Fruit fly (Drosophila melanogaster): Measurements from ENCODE around the gene GlcAT-S.

The GlcAT-S gene

DNA sequence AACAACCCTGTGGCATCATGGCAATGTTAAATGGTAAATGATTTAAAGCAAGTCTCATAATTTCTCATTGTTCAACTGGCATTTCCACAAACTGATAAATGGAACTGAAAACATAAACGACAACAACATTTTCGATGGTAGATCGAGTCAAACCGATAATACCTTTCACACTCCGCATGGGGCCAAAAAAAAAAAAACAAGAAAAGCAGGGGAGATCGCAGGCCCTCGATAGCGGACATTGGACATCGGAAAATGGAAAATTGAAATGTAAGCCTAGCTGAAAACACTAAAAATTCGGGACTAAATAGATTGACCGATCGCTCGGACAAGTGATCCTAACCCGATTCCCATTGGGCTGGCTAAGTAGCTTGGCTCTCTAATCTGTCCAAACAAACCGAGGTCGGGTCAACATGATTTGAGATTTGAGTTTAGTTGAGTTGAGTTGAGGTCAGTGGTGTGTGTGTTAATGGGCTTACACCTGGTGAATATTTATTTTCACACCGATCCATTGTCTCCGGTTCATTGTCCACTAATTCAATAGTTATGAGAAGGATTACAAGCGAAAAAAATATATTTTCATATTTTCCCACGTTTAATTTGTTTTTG, 32.1 kb upstream of the GlcAT-S start:
- no peak for TF ChIP-seq Vsx2 (GFP tag; optimal IDR thresholded peaks at IDR 0.05; ENCODE audit: partially characterized antibody)
- no peak for TF ChIP-seq h (GFP tag; optimal IDR thresholded peaks at IDR 0.05)
- TF ChIP-seq rgr (GFP tag; optimal IDR thresholded peaks at IDR 0.05): no peak
- no peak for TF ChIP-seq woc (GFP tag; optimal IDR thresholded peaks at IDR 0.05)
- TF ChIP-seq Dif (GFP tag; optimal IDR thresholded peaks at IDR 0.05; ENCODE audit: partially characterized antibody): no peak
- TF ChIP-seq OdsH (GFP tag; optimal IDR thresholded peaks at IDR 0.05): no peak
- TF ChIP-seq dmrt93B (GFP tag; optimal IDR thresholded peaks at IDR 0.05): no peak
- no peak for TF ChIP-seq br (GFP tag; optimal IDR thresholded peaks at IDR 0.05)
- no peak for TF ChIP-seq dl (GFP tag; optimal IDR thresholded peaks at IDR 0.05; ENCODE audit: insufficient read depth in 1 of 2, partially characterized antibody in 2 of 2)
- no peak for TF ChIP-seq N (GFP tag; optimal IDR thresholded peaks at IDR 0.05)
- TF ChIP-seq Mio (GFP tag; optimal IDR thresholded peaks at IDR 0.05): no peak

DNA sequence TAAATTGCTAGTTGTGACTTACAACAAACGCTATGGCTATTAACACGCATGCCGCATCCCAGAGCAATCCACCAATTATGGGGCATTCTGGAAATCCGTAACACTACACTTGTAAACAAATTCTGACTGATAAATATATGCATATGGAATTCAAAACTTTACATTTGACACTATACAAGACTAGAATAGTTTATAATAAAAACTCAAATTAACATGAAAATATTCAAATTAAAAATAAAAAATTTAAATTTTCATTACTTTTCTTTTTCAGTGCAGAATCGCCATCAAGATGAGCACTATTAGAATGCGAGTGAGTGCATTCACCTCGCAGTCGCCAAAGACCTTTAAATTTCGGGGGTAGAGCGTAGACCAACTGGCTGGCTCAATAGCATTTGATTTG, 30.3 kb upstream of the GlcAT-S start:
- TF ChIP-seq Rel (GFP tag; optimal IDR thresholded peaks at IDR 0.05) (no peak), Rel (tag; optimal IDR thresholded peaks at IDR 0.05) (no peak), pan (optimal IDR thresholded peaks at IDR 0.05) (no peak), Jra (GFP tag; optimal IDR thresholded peaks at IDR 0.05) (no peak)

DNA sequence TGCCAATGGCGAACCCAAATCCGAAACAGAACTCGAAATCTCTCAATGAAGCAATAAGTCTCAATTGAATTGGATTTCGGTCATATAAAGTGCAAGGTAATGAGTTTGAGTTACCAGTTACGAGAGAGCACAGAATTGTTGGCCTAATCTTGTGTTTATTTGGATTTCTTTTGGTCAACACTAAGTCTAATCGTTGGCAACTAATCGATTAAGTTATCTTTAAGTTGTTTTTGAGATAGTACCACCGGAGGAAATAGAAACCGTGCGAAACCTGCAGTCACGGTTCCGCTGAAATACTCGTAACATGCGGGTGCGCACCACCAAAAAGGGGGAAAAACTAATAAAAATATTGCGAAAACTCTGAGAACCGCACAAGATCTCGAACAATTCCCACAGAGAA, 27.1 kb upstream of the GlcAT-S start, which contains the start of gene CG3841:
TSS of gene CG3841 (plus strand) at position 301 of the 400 bp plus-strand sequence.
- TF ChIP-seq HLH106 (tag; optimal IDR thresholded peaks at IDR 0.05) (no peak), GATAd (GFP tag; optimal IDR thresholded peaks at IDR 0.05) (no peak), usp (GFP tag; optimal IDR thresholded peaks at IDR 0.05) (no peak), dsf (GFP tag; optimal IDR thresholded peaks at IDR 0.05; ENCODE audit: borderline replicate concordance) (no peak), CrebA (GFP tag; optimal IDR thresholded peaks at IDR 0.05; ENCODE audit: borderline replicate concordance) (no peak), ey (GFP tag; optimal IDR thresholded peaks at IDR 0.05) (no peak), woc (GFP tag; optimal IDR thresholded peaks at IDR 0.05) (no peak), N (GFP tag; optimal IDR thresholded peaks at IDR 0.05) (no peak), br (GFP tag; optimal IDR thresholded peaks at IDR 0.05) (no peak), fru (GFP tag; optimal IDR thresholded peaks at IDR 0.05) (no peak), Hr83 (GFP tag; optimal IDR thresholded peaks at IDR 0.05; ENCODE audit: poor library complexity, severe bottlenecking) (no peak), jim (GFP tag; optimal IDR thresholded peaks at IDR 0.05) (no peak), tai (GFP tag; optimal IDR thresholded peaks at IDR 0.05) (no peak)

DNA sequence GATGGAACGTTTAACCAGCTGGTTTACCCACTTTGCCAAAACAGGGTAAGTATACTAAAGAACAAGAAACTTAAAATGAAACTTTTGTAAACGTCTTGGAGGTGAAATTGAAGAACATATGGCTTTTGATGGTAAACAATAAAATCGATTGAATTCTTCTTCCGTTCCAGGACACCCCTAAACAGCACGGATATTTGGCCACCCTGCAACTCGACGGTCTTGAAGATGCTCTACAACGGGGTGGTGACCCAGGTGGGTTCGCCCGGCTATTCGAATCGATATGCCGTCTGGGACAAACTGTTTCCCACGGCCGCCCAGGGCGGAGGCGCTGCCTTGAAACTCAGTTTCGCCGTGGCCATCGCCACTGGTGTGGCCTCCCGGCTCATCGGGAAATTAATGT, 25.1 kb upstream of the GlcAT-S start:
- TF ChIP-seq h (GFP tag; optimal IDR thresholded peaks at IDR 0.05): no peak
- no peak for TF ChIP-seq GATAd (GFP tag; optimal IDR thresholded peaks at IDR 0.05)

DNA sequence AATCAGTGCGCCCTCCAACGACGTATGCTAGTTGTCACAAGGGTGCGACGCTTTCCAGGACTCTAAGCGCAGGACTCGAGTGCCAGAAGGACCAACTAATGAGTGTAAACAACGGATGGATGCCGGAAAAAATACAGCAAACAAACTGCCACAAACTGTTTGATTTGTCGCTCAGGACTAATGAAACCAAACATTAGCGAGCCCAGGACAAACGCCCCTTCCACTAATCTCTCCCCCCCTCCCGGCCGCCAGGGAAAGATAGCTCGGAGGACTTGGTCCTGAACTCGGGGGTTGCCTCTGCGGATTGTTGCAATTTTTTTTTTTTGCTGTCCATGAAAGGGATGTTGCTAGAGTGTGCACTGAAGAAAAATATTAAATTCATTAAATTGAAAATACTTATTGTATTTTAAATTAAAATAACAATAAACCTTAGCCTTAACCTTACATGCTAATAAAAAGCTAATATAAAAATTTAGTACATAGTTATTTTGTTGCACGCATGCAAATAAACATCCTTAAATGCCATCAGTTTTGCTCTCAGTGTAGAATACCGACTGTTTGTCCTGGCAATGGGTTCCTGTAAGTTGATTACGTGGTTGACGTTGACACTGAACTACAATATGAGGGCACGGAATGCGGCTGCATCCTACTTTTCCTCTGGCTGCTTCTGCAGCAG, 21.5 kb upstream of the GlcAT-S start:
- TF ChIP-seq Vsx2 (GFP tag; optimal IDR thresholded peaks at IDR 0.05; ENCODE audit: partially characterized antibody) (no peak), sv (GFP tag; optimal IDR thresholded peaks at IDR 0.05) (no peak), CG9705 (GFP tag; optimal IDR thresholded peaks at IDR 0.05) (no peak), Sp1 (GFP tag; optimal IDR thresholded peaks at IDR 0.05) (peak; percentile 21), foxo (GFP tag; optimal IDR thresholded peaks at IDR 0.05) (peak in 1 of 2 experiments; percentile 6), N (GFP tag; optimal IDR thresholded peaks at IDR 0.05) (no peak)

DNA sequence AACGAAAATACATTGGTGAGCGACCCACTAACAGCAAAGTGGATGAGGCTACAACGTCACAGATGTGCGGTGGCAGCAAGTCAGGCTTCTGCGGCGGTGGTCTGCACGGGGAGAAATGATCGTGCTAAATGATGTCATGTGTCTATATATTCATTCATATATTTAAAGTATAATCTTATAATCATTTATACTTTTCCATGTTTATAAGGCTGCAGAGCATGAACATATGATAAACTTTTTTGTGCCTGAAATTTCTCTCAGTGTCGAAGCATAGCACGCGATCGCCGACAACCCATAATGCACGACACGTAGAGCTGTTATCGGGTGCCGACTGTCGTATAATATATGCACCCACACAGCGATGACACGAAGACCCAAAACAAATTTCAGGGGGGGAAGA, 17.9 kb upstream of the GlcAT-S start:
- TF ChIP-seq ey (GFP tag; optimal IDR thresholded peaks at IDR 0.05) (no peak), sv (GFP tag; optimal IDR thresholded peaks at IDR 0.05) (peak; percentile 24), h (GFP tag; optimal IDR thresholded peaks at IDR 0.05) (peak; percentile 6), foxo (GFP tag; optimal IDR thresholded peaks at IDR 0.05) (peak in 1 of 2 experiments; percentile 19), woc (GFP tag; optimal IDR thresholded peaks at IDR 0.05) (no peak), dl (GFP tag; optimal IDR thresholded peaks at IDR 0.05; ENCODE audit: insufficient read depth in 1 of 2, partially characterized antibody in 2 of 2) (no peak)
